Fruit fly (Drosophila melanogaster): ENCODE results near the gene Glyp.

dm6 chr2L:2084349-2084748 lies 46.3 kb upstream of the Glyp start:
- TF ChIP-seq CTCF (optimal IDR thresholded peaks at IDR 0.05) (no peak), CG8478 (optimal IDR thresholded peaks at IDR 0.05) (no peak)

Measured in S2 (cell line).